Fruit fly (Drosophila melanogaster) whole organism, wandering third instar larva: ENCODE measurements around the gene sbm.

ENCODE experiments used
- Dfd ChIP-seq: fragments of >200 bp; optimal IDR thresholded peaks from 2 replicates; lab custom pipeline; 2017; ENCODE audit warnings: missing biosample characterization, missing genetic modification characterization
- Dif ChIP-seq: fragments of 200-275, 200-300 bp; sonication (Bioruptor generic); optimal IDR thresholded peaks from 2 replicates; lab custom pipeline; 2018; ENCODE audit warnings: missing biosample characterization, missing genetic modification characterization; ENCODE audit not compliant: partially characterized antibody
- GATAd ChIP-seq: sonication (Bioruptor generic); optimal IDR thresholded peaks from 2 replicates; lab custom pipeline; 2016; ENCODE audit warnings: missing biosample characterization, missing genetic modification characterization
- Hr78 ChIP-seq: fragments of >200 bp; optimal IDR thresholded peaks from 2 replicates; lab custom pipeline; 2017; ENCODE audit warnings: missing biosample characterization, missing genetic modification characterization
- Sp1 ChIP-seq: fragments of 200-800 bp; sonication (Bioruptor generic); optimal IDR thresholded peaks from 3 replicates; lab custom pipeline; 2019; ENCODE audit warnings: missing biosample characterization, mild to moderate bottlenecking, missing genetic modification characterization, moderate library complexity
- ey ChIP-seq: fragments of 200-800 bp; sonication (Bioruptor generic); optimal IDR thresholded peaks from 2 replicates; lab custom pipeline; 2016; ENCODE audit warnings: missing biosample characterization, missing genetic modification characterization
- h ChIP-seq: fragments of 200-800 bp; sonication (Bioruptor generic); optimal IDR thresholded peaks from 3 replicates; lab custom pipeline; 2016; ENCODE audit warnings: missing biosample characterization, mild to moderate bottlenecking, missing genetic modification characterization
- lola ChIP-seq: fragments of >200 bp; optimal IDR thresholded peaks from 2 replicates; lab custom pipeline; 2017; ENCODE audit warnings: missing biosample characterization, missing genetic modification characterization
- pan ChIP-seq: fragments of >200 bp; optimal IDR thresholded peaks from 2 replicates; lab custom pipeline; 2017
- psq ChIP-seq: fragments of 200-800 bp; sonication (Bioruptor generic); optimal IDR thresholded peaks from 3 replicates; lab custom pipeline; 2017; ENCODE audit warnings: missing biosample characterization, mild to moderate bottlenecking, missing genetic modification characterization, moderate library complexity
- sage ChIP-seq: fragments of 200-800 bp; sonication (Bioruptor generic); optimal IDR thresholded peaks from 2 replicates; lab custom pipeline; 2016; ENCODE audit warnings: missing biosample characterization, mild to moderate bottlenecking, missing genetic modification characterization
- usp ChIP-seq: fragments of >200 bp; optimal IDR thresholded peaks from 2 replicates; lab custom pipeline; 2017; ENCODE audit warnings: missing biosample characterization, missing genetic modification characterization

DNA sequence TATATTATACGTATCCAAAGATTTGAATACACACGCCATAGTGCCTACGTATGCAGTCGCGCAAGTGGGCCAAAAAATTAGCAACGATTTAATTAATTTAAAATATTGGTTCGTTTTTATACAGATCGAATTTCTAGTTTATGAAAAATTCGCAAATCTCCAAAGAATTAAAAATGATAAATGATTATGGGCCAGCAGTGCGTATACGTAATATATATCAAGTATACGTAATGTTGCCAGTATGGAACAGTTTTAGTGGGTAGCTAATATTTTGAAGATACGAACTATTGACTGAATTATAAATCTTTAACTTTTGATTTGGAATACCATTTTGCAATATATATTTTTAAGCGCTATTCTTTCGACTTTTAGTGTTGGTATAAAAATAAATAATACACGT, 9.3 kb downstream of the sbm start:
- TF ChIP-seq sage (no peak), GATAd (GFP tag; lab: Kevin White, UChicago) (no peak), lola (no peak), pan (lab: Kevin White, UChicago) (no peak), usp (no peak), h (GFP tag; lab: Kevin White, UChicago) (no peak), Hr78 (GFP tag; lab: Kevin White, UChicago) (no peak), Sp1 (GFP tag; lab: Kevin White, UChicago) (no peak), Dif (no peak), psq (GFP tag; lab: Kevin White, UChicago) (no peak), ey (GFP tag; lab: Kevin White, UChicago) (no peak), Dfd (GFP tag; lab: Kevin White, UChicago) (no peak)
